Worm (Caenorhabditis elegans) whole organism, L3 larva: ENCODE data around the gene T07D3.9.
"Not testable (repeated sequence)": the region's sequence is repeated elsewhere in the genome, so short reads cannot be mapped to it uniquely, and the experiment has no call there.

Experiments used
- R02D3.7 ChIP-seq: fragments of 150-350 bp; optimal IDR thresholded peaks from 2 replicates; lab custom pipeline; 2014; ENCODE audit warnings: missing biosample characterization, missing genetic modification characterization
- ZK546.5 ChIP-seq: sonication (generic microtip); optimal IDR thresholded peaks from 2 replicates; lab custom pipeline; 2017; ENCODE audit warnings: missing biosample characterization, missing genetic modification characterization
- ama-1 ChIP-seq: fragments of 150-350 bp; optimal IDR thresholded peaks from 2 replicates; lab custom pipeline; 2018
- ceh-16 ChIP-seq: sonication (generic microtip); optimal IDR thresholded peaks from 2 replicates; lab custom pipeline; 2017; ENCODE audit warnings: missing biosample characterization, missing genetic modification characterization
- ceh-28 ChIP-seq: fragments of 150-350 bp; optimal IDR thresholded peaks from 2 replicates; lab custom pipeline; 2014; ENCODE audit warnings: missing biosample characterization, missing genetic modification reagents, missing genetic modification characterization
- ceh-82 ChIP-seq: fragments of 150-350 bp; optimal IDR thresholded peaks from 2 replicates; lab custom pipeline; 2014; ENCODE audit warnings: missing biosample characterization, missing genetic modification characterization
- daf-12 ChIP-seq: fragments of 150-350 bp; optimal IDR thresholded peaks from 2 replicates; lab custom pipeline; 2014; ENCODE audit warnings: missing biosample characterization, missing genetic modification reagents, missing genetic modification characterization
- egl-27 ChIP-seq: sonication (generic microtip); optimal IDR thresholded peaks from 4 replicates; lab custom pipeline; 2017; ENCODE audit warnings: missing biosample characterization, missing genetic modification reagents, missing genetic modification characterization
- elt-1 ChIP-seq: fragments of 150-350 bp; optimal IDR thresholded peaks from 2 replicates; lab custom pipeline; 2014; ENCODE audit warnings: missing biosample characterization, missing genetic modification characterization
- elt-2 ChIP-seq: sonication (generic microtip); optimal IDR thresholded peaks from 2 replicates; lab custom pipeline; 2016; ENCODE audit warnings: missing genetic modification reagents, mild to moderate bottlenecking, missing genetic modification characterization, missing compliant biosample characterization
- fos-1 ChIP-seq: fragments of 150-350 bp; optimal IDR thresholded peaks from 2 replicates; lab custom pipeline; 2014; ENCODE audit warnings: missing biosample characterization, missing genetic modification characterization
- jun-1 ChIP-seq: fragments of 150-350 bp; optimal IDR thresholded peaks from 2 replicates; lab custom pipeline; 2014; ENCODE audit warnings: missing biosample characterization, missing genetic modification reagents, missing genetic modification characterization
- lin-15B ChIP-seq: fragments of 150-350 bp; optimal IDR thresholded peaks from 2 replicates; lab custom pipeline; 2014; ENCODE audit warnings: missing biosample characterization, missing genetic modification characterization
- lin-39 ChIP-seq: fragments of 150-350 bp; optimal IDR thresholded peaks from 2 replicates; lab custom pipeline; 2018; ENCODE audit warnings: missing biosample characterization, missing genetic modification reagents, missing genetic modification characterization
- lsy-12 ChIP-seq: sonication (generic microtip); optimal IDR thresholded peaks from 2 replicates; lab custom pipeline; 2016; ENCODE audit warnings: mild to moderate bottlenecking, missing genetic modification characterization, missing compliant biosample characterization
- mdl-1 ChIP-seq: fragments of 150-350 bp; optimal IDR thresholded peaks from 2 replicates; lab custom pipeline; 2014; ENCODE audit warnings: missing biosample characterization, missing genetic modification characterization
- mml-1 ChIP-seq: fragments of 150-350 bp; sonication (generic microtip); optimal IDR thresholded peaks from 3 replicates; lab custom pipeline; 2014; ENCODE audit warnings: missing biosample characterization, missing genetic modification characterization
- nfya-1 ChIP-seq: sonication (generic microtip); optimal IDR thresholded peaks from 2 replicates; lab custom pipeline; 2017; ENCODE audit warnings: missing genetic modification characterization, mild to moderate bottlenecking, missing compliant biosample characterization, antibody characterized with exemption, moderate library complexity; ENCODE audit not compliant: insufficient read depth
- nhr-12 ChIP-seq: fragments of 150-350 bp; optimal IDR thresholded peaks from 2 replicates; lab custom pipeline; 2014; ENCODE audit warnings: missing biosample characterization, missing genetic modification characterization
- nhr-23 ChIP-seq: fragments of 150-350 bp; optimal IDR thresholded peaks from 2 replicates; lab custom pipeline; 2014; ENCODE audit warnings: missing biosample characterization, missing genetic modification reagents, missing genetic modification characterization
- nhr-25 ChIP-seq: sonication (generic microtip); optimal IDR thresholded peaks from 2 replicates; lab custom pipeline; 2017; ENCODE audit warnings: missing biosample characterization, missing genetic modification characterization
- nhr-43 ChIP-seq: sonication (generic microtip); optimal IDR thresholded peaks from 2 replicates; lab custom pipeline; 2016; ENCODE audit warnings: mild to moderate bottlenecking, missing genetic modification characterization, missing compliant biosample characterization; ENCODE audit not compliant: poor library complexity, severe bottlenecking
- nhr-76 ChIP-seq: fragments of 150-350 bp; sonication (generic microtip); optimal IDR thresholded peaks from 5 replicates; lab custom pipeline; 2014; ENCODE audit warnings: missing biosample characterization, missing genetic modification characterization
- pha-4 ChIP-seq: fragments of 150-350 bp; optimal IDR thresholded peaks from 2 replicates; lab custom pipeline; 2014; ENCODE audit warnings: missing biosample characterization, missing genetic modification reagents, missing genetic modification characterization
- pqm-1 ChIP-seq: fragments of 150-350 bp; optimal IDR thresholded peaks from 2 replicates; lab custom pipeline; 2017; ENCODE audit warnings: missing biosample characterization, missing genetic modification characterization, inconsistent platforms
- snpc-4 ChIP-seq: fragments of 150-350 bp; optimal IDR thresholded peaks from 2 replicates; lab custom pipeline; 2014; ENCODE audit warnings: missing biosample characterization, missing genetic modification characterization
- tbx-2 ChIP-seq: sonication (generic microtip); optimal IDR thresholded peaks from 2 replicates; lab custom pipeline; 2016; ENCODE audit warnings: mild to moderate bottlenecking, missing genetic modification characterization, missing compliant biosample characterization
- unc-39 ChIP-seq: sonication (generic microtip); optimal IDR thresholded peaks from 4 replicates; lab custom pipeline; 2017; ENCODE audit warnings: missing biosample characterization, missing genetic modification characterization
- zag-1 ChIP-seq: fragments of 150-350 bp; optimal IDR thresholded peaks from 2 replicates; lab custom pipeline; 2014; ENCODE audit warnings: missing biosample characterization, missing genetic modification characterization

The T07D3.9 gene

DNA sequence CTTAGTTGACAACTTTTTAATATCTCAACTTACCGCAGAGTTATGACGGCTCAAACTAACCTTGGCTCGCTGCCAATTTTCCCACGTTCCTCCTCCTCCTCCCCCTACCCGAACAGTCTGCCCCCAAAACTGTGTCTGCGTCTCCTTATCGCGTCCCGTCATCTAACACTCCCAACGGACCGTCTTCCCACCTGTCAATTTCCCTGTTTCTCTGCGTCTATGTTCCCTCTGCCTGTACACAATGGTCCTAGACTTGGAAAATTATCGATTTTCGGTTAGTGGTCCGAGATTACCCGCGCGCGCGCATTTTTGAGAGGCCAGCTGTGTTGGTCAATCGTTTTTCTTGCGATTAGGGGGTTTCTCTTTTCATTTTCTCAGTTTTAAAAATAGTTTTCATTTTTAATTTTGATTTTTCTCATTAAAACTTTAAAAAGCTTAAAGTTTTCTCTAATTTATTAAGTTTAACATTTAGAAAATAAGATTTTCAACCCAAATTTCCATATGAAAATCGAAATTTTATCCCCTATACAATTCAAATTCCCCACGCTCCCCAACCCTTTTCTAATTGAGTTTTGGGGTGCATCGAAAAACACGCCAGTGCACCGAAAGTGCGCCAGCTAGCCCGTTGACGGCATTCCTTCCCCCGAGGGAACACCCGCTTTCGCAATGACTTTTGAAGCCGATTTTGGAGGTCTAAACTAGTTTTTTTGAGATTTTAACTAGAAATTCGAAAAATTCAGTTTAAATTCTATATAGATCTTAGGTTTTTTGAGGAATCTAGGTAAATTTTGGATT, 27.5 kb downstream of the T07D3.9 start, which contains the start of gene alg-2:
TSS of gene alg-2 (plus strand) at position 220 of the 795 bp plus-strand sequence.
- no peak for TF ChIP-seq mdl-1
- TF ChIP-seq nhr-43 (tag; lab: Kevin White, UChicago), result no peak
- TF ChIP-seq lin-39 (tag; lab: Kevin White, UChicago), result peak; percentile 4
- peak; percentile 44 for TF ChIP-seq pha-4 (tag; lab: Kevin White, UChicago)
- TF ChIP-seq elt-2, result peak; percentile 31
- peak; percentile 6 for TF ChIP-seq elt-1 (tag; lab: Kevin White, UChicago)
- TF ChIP-seq ceh-16 (tag; lab: Kevin White, UChicago), result no peak
- peak; percentile 73 for TF ChIP-seq snpc-4 (tag; lab: Kevin White, UChicago)
- TF ChIP-seq lsy-12, result no peak
- TF ChIP-seq pqm-1 (tag; lab: Kevin White, UChicago), result peak; percentile 10
- peak; percentile 54 for TF ChIP-seq lin-15B (tag; lab: Kevin White, UChicago)

DNA sequence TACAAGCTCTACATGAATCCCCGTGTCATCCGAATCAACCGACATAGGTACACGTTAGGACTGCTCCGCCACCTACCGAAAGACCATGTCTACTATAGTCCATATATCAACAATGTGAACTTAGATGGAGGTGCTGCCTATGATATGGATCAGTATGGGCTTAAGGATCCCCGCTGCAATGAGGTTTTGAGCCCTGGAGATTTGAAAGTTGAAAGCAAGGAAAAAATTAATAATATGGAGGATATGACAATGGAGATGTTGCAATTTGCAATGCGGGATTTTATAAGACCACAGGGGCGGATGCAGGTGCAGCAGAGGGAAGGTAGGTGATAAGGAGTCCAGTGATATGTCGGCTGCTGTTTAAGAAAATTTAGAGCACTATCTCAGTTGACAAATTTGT, 31.4 kb downstream of the T07D3.9 start:
- TF ChIP-seq tbx-2 (tag; lab: Kevin White, UChicago) (no peak), ceh-16 (tag; lab: Kevin White, UChicago) (no peak)

DNA sequence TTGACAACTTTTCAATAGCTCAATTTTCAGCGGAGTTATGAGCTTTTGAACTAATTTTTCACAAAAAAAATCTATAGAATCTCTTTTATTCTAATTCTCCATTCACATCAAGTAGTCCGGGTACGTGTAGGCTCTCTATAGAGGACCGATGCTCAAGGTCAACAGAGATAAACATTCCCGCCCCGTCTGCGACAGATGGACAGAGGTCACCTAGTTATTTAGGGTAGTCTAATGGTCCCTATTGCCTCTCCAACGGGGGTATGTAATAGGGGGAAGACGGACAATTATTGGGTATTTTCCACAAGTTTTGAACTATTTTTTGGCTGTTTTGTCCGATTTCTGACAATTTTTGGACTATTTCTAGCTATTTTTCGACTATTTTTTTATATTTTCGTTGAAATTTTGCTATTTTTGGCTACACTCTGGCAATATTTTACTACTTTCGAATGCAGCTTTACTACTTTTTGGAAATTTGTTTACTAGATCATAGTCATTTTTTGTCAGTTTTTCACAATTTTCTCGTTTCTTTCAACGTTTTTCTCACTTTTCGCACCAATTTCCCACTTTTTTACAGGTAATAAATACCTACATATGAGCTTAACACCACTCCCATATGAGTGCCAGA, 32.4 kb downstream of the T07D3.9 start, which contains the start of gene fbxc-51:
TSS of gene fbxc-51 (plus strand) at position 575 of the 625 bp plus-strand sequence.
- TF ChIP-seq zag-1 (tag; lab: Kevin White, UChicago) (no peak), mml-1 (tag; lab: Kevin White, UChicago) (no peak), ceh-28 (tag; lab: Kevin White, UChicago) (no peak), nhr-12 (tag; lab: Kevin White, UChicago) (no peak), fos-1 (tag; lab: Kevin White, UChicago) (no peak)

DNA sequence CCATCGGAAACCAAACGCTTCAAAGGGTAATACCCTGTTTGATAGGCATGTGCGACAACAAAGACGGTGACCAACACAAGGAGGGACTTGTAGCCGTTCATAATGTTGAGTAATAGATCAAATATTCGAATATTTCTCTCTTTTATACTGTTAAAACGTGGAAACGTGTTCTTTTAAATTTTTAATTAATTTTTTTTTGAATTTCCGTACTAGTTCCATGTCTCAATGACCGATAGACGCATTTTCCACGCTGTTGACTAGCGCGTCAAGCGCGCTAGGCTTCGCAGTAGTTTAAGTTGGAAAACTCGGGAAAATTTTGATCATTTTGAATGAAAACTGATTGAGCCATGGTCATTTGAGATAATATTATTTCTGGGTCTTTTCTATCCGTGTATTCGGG, 33.9 kb downstream of the T07D3.9 start, which contains the start of gene Y46B2A.3:
TSS of gene Y46B2A.3 (minus strand) at position 101 of the 400 bp plus-strand sequence.
- TF ChIP-seq snpc-4 (tag; lab: Kevin White, UChicago) (no peak), egl-27 (tag; lab: Kevin White, UChicago) (no peak), ceh-82 (tag; lab: Kevin White, UChicago) (no peak)
- TF ChIP-seq, all 47 proteins: peak for 0

ce11 chrII:861564-861963, 39.1 kb downstream of the T07D3.9 start, which contains the start of gene Y46B2A.4:
Gene Y46B2A.4 (plus strand): TSS chrII:861864.
- TF ChIP-seq fos-1 (tag; lab: Kevin White, UChicago) (no peak), nfya-1 (tag; lab: Kevin White, UChicago) (no peak), elt-1 (tag; lab: Kevin White, UChicago) (no peak), nhr-43 (tag; lab: Kevin White, UChicago) (no peak), ceh-28 (tag; lab: Kevin White, UChicago) (no peak)

- not testable (repeated sequence) for TF ChIP-seq fos-1, ZK546.5, unc-39 (tag; lab: Kevin White, UChicago)
Measured at ce11 chrII:850567-850966, 50.1 kb downstream of the T07D3.9 start, which contains the start of gene F28A10.5. Gene F28A10.5 (minus strand): TSS chrII:850667.

DNA sequence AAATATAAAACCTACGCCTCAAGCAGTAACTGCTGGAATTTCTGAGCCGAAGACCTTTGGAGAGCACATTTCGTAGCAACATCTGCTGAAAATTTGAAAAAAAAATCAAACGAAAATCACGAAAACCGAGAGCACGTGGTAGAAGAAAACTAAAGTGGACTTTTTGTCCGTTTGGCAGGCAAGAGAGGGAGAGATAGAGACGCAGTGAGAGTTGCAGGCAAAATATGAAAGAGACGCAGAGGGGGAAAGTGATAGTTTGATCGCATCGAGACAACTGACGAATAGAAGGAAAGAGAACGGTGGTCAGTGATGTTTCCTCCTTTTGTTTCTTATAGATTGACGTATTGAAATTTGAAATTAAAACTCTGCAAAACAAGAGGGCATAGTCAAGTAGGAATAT, 52.2 kb downstream of the T07D3.9 start, which contains the start of the genes acdh-9 and F28A10.13:
TSS of gene acdh-9 (minus strand) at position 85 of the 400 bp plus-strand sequence.
TSS of gene F28A10.13 (plus strand) at position 294 of the 400 bp plus-strand sequence.
- peak; percentile 44 for TF ChIP-seq pqm-1 (tag; lab: Kevin White, UChicago)
- peak; percentile 95 for TF ChIP-seq nhr-76 (tag; lab: Kevin White, UChicago)
- TF ChIP-seq elt-2, result peak; percentile 69
- no peak for TF ChIP-seq daf-12 (tag; lab: Kevin White, UChicago)
- TF ChIP-seq ama-1 (lab: Kevin White, UChicago), result peak; percentile 68
- TF ChIP-seq lin-15B (tag; lab: Kevin White, UChicago), result peak; percentile 8
- no peak for TF ChIP-seq R02D3.7 (tag; lab: Kevin White, UChicago)
- peak; percentile 36 for TF ChIP-seq jun-1 (tag; lab: Kevin White, UChicago)
- TF ChIP-seq lsy-12, result no peak
- no peak for TF ChIP-seq fos-1 (tag; lab: Kevin White, UChicago)
- peak; percentile 79 for TF ChIP-seq mdl-1
- no peak for TF ChIP-seq egl-27 (tag; lab: Kevin White, UChicago)
- TF ChIP-seq nhr-25 (tag; lab: Kevin White, UChicago), result peak; percentile 22
- peak; percentile 11 for TF ChIP-seq nhr-23 (tag; lab: Kevin White, UChicago)
- peak; percentile 65 for TF ChIP-seq nfya-1 (tag; lab: Kevin White, UChicago)
